Worm (Caenorhabditis elegans) whole organism, L4 larva: ENCODE results near the gene syx-4.

ENCODE experiments used
- F10B5.3 ChIP-seq: sonication (generic microtip); optimal IDR thresholded peaks from 2 replicates; lab custom pipeline; 2016; ENCODE audit warnings: mild to moderate bottlenecking, missing genetic modification characterization, missing compliant biosample characterization
- R02D3.7 ChIP-seq: fragments of 150-350 bp; sonication (generic microtip); optimal IDR thresholded peaks from 3 replicates; lab custom pipeline; 2014; ENCODE audit warnings: missing biosample characterization, missing genetic modification characterization
- T20F7.1 ChIP-seq: fragments of 200-800 bp; sonication (Bioruptor generic); optimal IDR thresholded peaks from 2 replicates; lab custom pipeline; 2018; ENCODE audit warnings: mild to moderate bottlenecking, missing genetic modification characterization, missing compliant biosample characterization
- T26A8.4 ChIP-seq: fragments of 200-800 bp; sonication (Bioruptor generic); IDR thresholded peaks from 2 replicates; pipeline ENCODE4 v1.3.6; 2022; ENCODE audit warnings: missing genetic modification characterization, missing compliant biosample characterization
- Y5F2A.4 ChIP-seq: fragments of 200-800 bp; sonication (Bioruptor generic); optimal IDR thresholded peaks from 2 replicates; lab custom pipeline; 2018; ENCODE audit warnings: mild to moderate bottlenecking, missing genetic modification characterization, missing compliant biosample characterization
- Y75B8A.6 ChIP-seq: fragments of 200-800 bp; sonication (Bioruptor generic); IDR thresholded peaks from 2 replicates; pipeline ENCODE4 v1.3.6; 2022; ENCODE audit warnings: missing genetic modification reagents, missing genetic modification characterization, missing compliant biosample characterization
- ZK337.2 ChIP-seq: fragments of 200-800 bp; sonication (Bioruptor generic); IDR thresholded peaks from 2 replicates; pipeline ENCODE4 v1.3.6; 2022; ENCODE audit warnings: missing genetic modification reagents, missing genetic modification characterization, missing compliant biosample characterization
- ceh-20 ChIP-seq: fragments of 200-800 bp; sonication (Bioruptor generic); IDR thresholded peaks from 2 replicates; pipeline ENCODE4 v1.3.6; 2022; ENCODE audit warnings: missing genetic modification reagents, missing genetic modification characterization, missing compliant biosample characterization
- ceh-28 ChIP-seq: fragments of 150-350 bp; optimal IDR thresholded peaks from 2 replicates; lab custom pipeline; 2014; ENCODE audit warnings: missing biosample characterization, missing genetic modification reagents, missing genetic modification characterization
- ceh-32 ChIP-seq: sonication (generic microtip); optimal IDR thresholded peaks from 2 replicates; lab custom pipeline; 2016; ENCODE audit warnings: mild to moderate bottlenecking, missing genetic modification characterization, missing compliant biosample characterization; ENCODE audit not compliant: poor library complexity
- ces-1 ChIP-seq: fragments of 150-350 bp; sonication (generic microtip); optimal IDR thresholded peaks from 4 replicates; lab custom pipeline; 2014; ENCODE audit warnings: missing biosample characterization, missing genetic modification reagents, missing genetic modification characterization
- ctbp-1 ChIP-seq: fragments of 200-800 bp; sonication (Bioruptor generic); IDR thresholded peaks from 2 replicates; pipeline ENCODE4 v1.3.6; 2022; ENCODE audit warnings: missing genetic modification reagents, missing genetic modification characterization, missing compliant biosample characterization
- daf-16 ChIP-seq, 3 experiments: sonication (generic microtip); optimal IDR thresholded peaks; 2 replicates each; lab custom pipeline; 2016 to 2017; ENCODE audit warnings: missing genetic modification characterization in 3 of 3, missing genetic modification reagents in 3 of 3, mild to moderate bottlenecking in 2 of 3, missing compliant biosample characterization in 2 of 3, missing biosample characterization in 1 of 3, moderate library complexity in 1 of 3
- dpl-1 ChIP-seq: fragments of 150-350 bp; optimal IDR thresholded peaks from 2 replicates; lab custom pipeline; 2014; ENCODE audit warnings: missing biosample characterization, missing genetic modification reagents, missing genetic modification characterization
- gei-8 ChIP-seq: fragments of 200-800 bp; sonication (Bioruptor generic); optimal IDR thresholded peaks from 2 replicates; lab custom pipeline; 2018; ENCODE audit warnings: mild to moderate bottlenecking, missing genetic modification characterization, missing compliant biosample characterization
- hif-1 ChIP-seq, 2 experiments: sonication (generic microtip); optimal IDR thresholded peaks; 2 replicates each; lab custom pipeline; 2016 to 2017; ENCODE audit warnings: missing compliant biosample characterization in 2 of 2, missing genetic modification characterization in 2 of 2, missing genetic modification reagents in 2 of 2, missing genotype in 2 of 2, mild to moderate bottlenecking in 1 of 2
- hlh-11 ChIP-seq: fragments of 200-800 bp; sonication (Bioruptor generic); optimal IDR thresholded peaks from 2 replicates; lab custom pipeline; 2018; ENCODE audit warnings: mild to moderate bottlenecking, missing genetic modification characterization, missing compliant biosample characterization
- hmg-1.1 ChIP-seq: fragments of 200-800 bp; sonication (Bioruptor generic); IDR thresholded peaks from 2 replicates; pipeline ENCODE4 v1.3.6; 2022; ENCODE audit warnings: missing genetic modification reagents, missing genetic modification characterization, missing compliant biosample characterization
- lim-7 ChIP-seq: fragments of 200-800 bp; sonication (Bioruptor generic); IDR thresholded peaks from 2 replicates; pipeline ENCODE4 v1.3.6; 2022; ENCODE audit warnings: missing genetic modification characterization, missing compliant biosample characterization
- lin-29 ChIP-seq: fragments of 200-800 bp; sonication (Bioruptor generic); IDR thresholded peaks from 2 replicates; pipeline ENCODE4 v1.3.6; 2022; ENCODE audit warnings: missing genetic modification reagents, missing genetic modification characterization, missing compliant biosample characterization
- lsy-2 ChIP-seq, 2 experiments: fragments of 150-350 bp in 1 of 2; sonication (generic microtip) in 1 of 2; optimal IDR thresholded peaks; 2 replicates each; lab custom pipeline; 2014 to 2017; ENCODE audit warnings: missing biosample characterization in 2 of 2, missing genetic modification characterization in 2 of 2
- mep-1 ChIP-seq: fragments of 150-350 bp; sonication (generic microtip); optimal IDR thresholded peaks from 3 replicates; lab custom pipeline; 2014; ENCODE audit warnings: missing biosample characterization, missing genetic modification characterization
- nhr-102 ChIP-seq: sonication (generic microtip); optimal IDR thresholded peaks from 2 replicates; lab custom pipeline; 2016; ENCODE audit warnings: mild to moderate bottlenecking, missing genetic modification characterization, moderate library complexity, missing compliant biosample characterization
- nhr-11 ChIP-seq: fragments of 150-350 bp; optimal IDR thresholded peaks from 2 replicates; lab custom pipeline; 2014; ENCODE audit warnings: missing biosample characterization, missing genetic modification characterization
- nhr-111 ChIP-seq: fragments of 200-800 bp; sonication (Bioruptor generic); optimal IDR thresholded peaks from 2 replicates; lab custom pipeline; 2018; ENCODE audit warnings: mild to moderate bottlenecking, missing genetic modification characterization, missing compliant biosample characterization
- nhr-237 ChIP-seq: sonication (generic microtip); optimal IDR thresholded peaks from 2 replicates; lab custom pipeline; 2017; ENCODE audit warnings: missing biosample characterization, missing genetic modification characterization
- nhr-28 ChIP-seq: fragments of 150-350 bp; optimal IDR thresholded peaks from 2 replicates; lab custom pipeline; 2014; ENCODE audit warnings: missing biosample characterization, missing genetic modification characterization
- nhr-42 ChIP-seq: fragments of 200-800 bp; sonication (Bioruptor generic); IDR thresholded peaks from 2 replicates; pipeline ENCODE4 v1.3.6; 2022; ENCODE audit warnings: missing genetic modification characterization, missing compliant biosample characterization
- nhr-6 ChIP-seq: fragments of 150-350 bp; optimal IDR thresholded peaks from 2 replicates; lab custom pipeline; 2014; ENCODE audit warnings: missing biosample characterization, missing genetic modification characterization
- nhr-76 ChIP-seq: fragments of 150-350 bp; optimal IDR thresholded peaks from 2 replicates; lab custom pipeline; 2014; ENCODE audit warnings: missing biosample characterization, missing genetic modification characterization
- nhr-77 ChIP-seq: fragments of 150-350 bp; optimal IDR thresholded peaks from 2 replicates; lab custom pipeline; 2014; ENCODE audit warnings: missing biosample characterization, missing genetic modification characterization
- pqm-1 ChIP-seq: sonication (generic microtip); optimal IDR thresholded peaks from 2 replicates; lab custom pipeline; 2017; ENCODE audit warnings: missing biosample characterization, missing genetic modification characterization
- snpc-1.2 ChIP-seq: fragments of 200-800 bp; sonication (Bioruptor generic); IDR thresholded peaks from 2 replicates; pipeline ENCODE4 v1.3.6; 2022; ENCODE audit warnings: missing genetic modification reagents, missing genetic modification characterization, missing compliant biosample characterization
- spr-1 ChIP-seq: sonication (generic microtip); optimal IDR thresholded peaks from 2 replicates; lab custom pipeline; 2016; ENCODE audit warnings: mild to moderate bottlenecking, missing genetic modification characterization, missing compliant biosample characterization
- tag-97 ChIP-seq: fragments of 200-800 bp; sonication (Bioruptor generic); IDR thresholded peaks from 2 replicates; pipeline ENCODE4 v1.3.6; 2022; ENCODE audit warnings: missing genetic modification characterization, missing compliant biosample characterization
- tra-1 ChIP-seq: fragments of 200-800 bp; sonication (Bioruptor generic); IDR thresholded peaks from 2 replicates; pipeline ENCODE4 v1.3.6; 2022; ENCODE audit warnings: missing genetic modification reagents, missing genetic modification characterization, missing compliant biosample characterization
- unc-62 ChIP-seq, 3 experiments: fragments of 150-350 bp in 1 of 3; sonication (generic microtip); optimal IDR thresholded peaks in 2 of 3; peaks in 1 of 3; 1 replicate in 1 of 3; 2 replicates in 2 of 3; lab custom pipeline; 2014 to 2017; ENCODE audit warnings: missing biosample characterization in 3 of 3, missing genetic modification characterization in 3 of 3, missing genetic modification reagents in 3 of 3, missing genotype in 1 of 3
- vab-7 ChIP-seq: fragments of 200-800 bp; sonication (Bioruptor generic); IDR thresholded peaks from 2 replicates; pipeline ENCODE4 v1.3.6; 2022; ENCODE audit warnings: missing genetic modification reagents, missing genetic modification characterization, missing compliant biosample characterization
- zag-1 ChIP-seq: fragments of 150-350 bp; optimal IDR thresholded peaks from 2 replicates; lab custom pipeline; 2014; ENCODE audit warnings: missing biosample characterization, missing genetic modification characterization
- zfp-3 ChIP-seq: fragments of 200-800 bp; sonication (Bioruptor generic); conservative IDR thresholded peaks from 2 replicates; pipeline ENCODE4 v1.3.6; 2022; ENCODE audit warnings: missing genetic modification reagents, missing genetic modification characterization, missing compliant biosample characterization
- zip-2 ChIP-seq: fragments of 150-350 bp; optimal IDR thresholded peaks from 2 replicates; lab custom pipeline; 2014; ENCODE audit warnings: missing biosample characterization, missing genetic modification characterization

syx-4 gene

DNA sequence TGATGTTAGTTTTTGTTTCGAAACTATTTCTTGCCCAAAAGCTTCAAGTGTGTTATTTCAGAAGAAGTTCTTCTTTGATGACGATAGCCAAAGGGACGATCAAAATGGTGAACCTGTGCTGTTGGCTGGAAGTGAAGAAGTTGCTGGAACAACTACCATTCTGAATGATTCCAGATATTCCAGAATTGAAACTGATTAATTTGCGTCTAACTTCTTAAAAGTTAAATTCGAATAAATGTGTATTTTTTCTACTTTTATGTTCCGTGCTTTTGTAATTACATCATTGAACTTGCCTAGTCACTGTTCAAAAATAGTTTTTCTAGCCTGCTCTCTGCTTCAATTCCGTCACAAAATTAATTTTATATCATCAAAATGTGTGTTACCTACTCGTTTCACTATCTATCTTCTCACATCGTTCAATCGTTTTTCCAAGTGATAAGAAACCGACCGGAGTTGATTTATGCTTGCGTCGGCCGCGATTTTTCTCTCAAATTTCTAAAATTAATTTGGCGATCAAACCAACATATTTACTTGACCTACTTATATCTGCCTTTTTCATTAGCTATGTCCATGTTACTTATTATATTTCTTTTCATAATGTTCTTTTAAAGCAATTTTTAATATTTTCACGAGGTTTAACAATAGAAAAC is 18.1 kb downstream of the syx-4 start (continued):
- no peak for TF ChIP-seq nhr-111
- no peak for TF ChIP-seq ZK337.2 (GFP tag; lab: Robert Waterston, UW)
- TF ChIP-seq zag-1 (tag; lab: Kevin White, UChicago) = no peak
- TF ChIP-seq R02D3.7 (tag; lab: Kevin White, UChicago) = no peak
- no peak for TF ChIP-seq nhr-42
- TF ChIP-seq hif-1 (tag; optimal IDR thresholded peaks at IDR 0.05; lab: Kevin White, UChicago) = no peak
- no peak for TF ChIP-seq tag-97
- TF ChIP-seq zip-2 (tag; lab: Kevin White, UChicago) = no peak
- peak; percentile 76 for TF ChIP-seq pqm-1 (tag; lab: Kevin White, UChicago)
- TF ChIP-seq nhr-102 (tag; lab: Kevin White, UChicago) = no peak
- no peak for TF ChIP-seq lim-7 (GFP tag; lab: Robert Waterston, UW)
- TF ChIP-seq, all 104 proteins: peak for 10

- TF ChIP-seq gei-8 (GFP tag; lab: Kevin White, UChicago) (no peak), hlh-11 (tag; lab: Kevin White, UChicago) (peak; percentile 8), T20F7.1 (no peak), hmg-1.1 (GFP tag; lab: Robert Waterston, UW) (0 out of 2 replicates have a peak, but pooled peaks have one; percentile 20), daf-16 (GFP tag; optimal IDR thresholded peaks at IDR 0.05; lab: Kevin White, UChicago) (peak in 1 of 2 experiments; percentile 14), daf-16 (tag; optimal IDR thresholded peaks at IDR 0.05; lab: Kevin White, UChicago) (no peak), dpl-1 (GFP tag; lab: Kevin White, UChicago) (no peak), spr-1 (no peak), nhr-11 (peak; percentile 30), lim-7 (GFP tag; lab: Robert Waterston, UW) (no peak), F10B5.3 (tag; lab: Kevin White, UChicago) (no peak)
- TF ChIP-seq, all 104 proteins: peak for 4
Measured at ce11 chrIV:8476166-8476565, 19.1 kb downstream of the syx-4 start.

ce11 chrIV:8476880-8477279 is 19.8 kb downstream of the syx-4 start, which contains the start of gene spp-10:
spp-10 (plus strand) TSS chrIV:8477180.
- TF ChIP-seq nhr-11 (no peak), daf-16 (GFP tag; optimal IDR thresholded peaks at IDR 0.05; lab: Kevin White, UChicago) (peak in 1 of 2 experiments; percentile 3), daf-16 (tag; optimal IDR thresholded peaks at IDR 0.05; lab: Kevin White, UChicago) (no peak), ceh-32 (no peak)

- TF ChIP-seq Y75B8A.6 (GFP tag; lab: Robert Waterston, UW) = 0 out of 2 replicates have a peak, but pooled peaks have one; percentile 15
- TF ChIP-seq gei-8 (GFP tag; lab: Kevin White, UChicago) = no peak
- no peak for TF ChIP-seq nhr-237
- TF ChIP-seq R02D3.7 (tag; lab: Kevin White, UChicago) = no peak
- no peak for TF ChIP-seq unc-62 (GFP tag; optimal IDR thresholded peaks at IDR 0.05 in 1 of 2; lab: Kevin White, UChicago)
- no peak for TF ChIP-seq unc-62 (tag; optimal IDR thresholded peaks at IDR 0.05; lab: Kevin White, UChicago)
- no peak for TF ChIP-seq pqm-1 (tag; lab: Kevin White, UChicago)
- TF ChIP-seq vab-7 = no peak
- no peak for TF ChIP-seq nhr-6 (tag; lab: Kevin White, UChicago)
- TF ChIP-seq daf-16 (GFP tag; optimal IDR thresholded peaks at IDR 0.05; lab: Kevin White, UChicago) = peak in 1 of 2 experiments; percentile 78
- TF ChIP-seq daf-16 (tag; optimal IDR thresholded peaks at IDR 0.05; lab: Kevin White, UChicago) = no peak
- TF ChIP-seq ceh-28 (tag; lab: Kevin White, UChicago) = no peak
- TF ChIP-seq ces-1 = no peak
- TF ChIP-seq lin-29 (GFP tag; lab: Robert Waterston, UW) = no peak
- no peak for TF ChIP-seq nhr-76 (tag; lab: Kevin White, UChicago)
- no peak for TF ChIP-seq nhr-28 (tag; lab: Kevin White, UChicago)
- TF ChIP-seq hmg-1.1 (GFP tag; lab: Robert Waterston, UW) = no peak
- TF ChIP-seq lim-7 (GFP tag; lab: Robert Waterston, UW) = 0 out of 2 replicates have a peak, but pooled peaks have one; percentile 24
- no peak for TF ChIP-seq zfp-3 (GFP tag; lab: Robert Waterston, UW)
- TF ChIP-seq lsy-2 (tag; optimal IDR thresholded peaks at IDR 0.05; lab: Kevin White, UChicago) = no peak
- 0 out of 2 replicates have a peak, but pooled peaks have one; percentile 60 for TF ChIP-seq T26A8.4 (GFP tag; lab: Robert Waterston, UW)
- TF ChIP-seq Y5F2A.4 (GFP tag; lab: Kevin White, UChicago) = no peak
- no peak for TF ChIP-seq mep-1 (tag; lab: Kevin White, UChicago)
- no peak for TF ChIP-seq ceh-20 (GFP tag; lab: Robert Waterston, UW)
- no peak for TF ChIP-seq nhr-102 (tag; lab: Kevin White, UChicago)
- TF ChIP-seq tra-1 = no peak
- TF ChIP-seq snpc-1.2 (GFP tag; lab: Robert Waterston, UW) = no peak
- no peak for TF ChIP-seq nhr-77 (tag; lab: Kevin White, UChicago)
- no peak for TF ChIP-seq ctbp-1 (GFP tag; lab: Robert Waterston, UW)
Measured at ce11 chrIV:8478516-8478915, 21.4 kb downstream of the syx-4 start.
